Worm (Caenorhabditis elegans) whole organism, L2 larva: ENCODE results near the gene col-38.

Experiments
- F13H6.1 ChIP-seq: sonication (generic microtip); optimal IDR thresholded peaks from 2 replicates; lab custom pipeline; 2016; ENCODE audit warnings: missing genetic modification characterization, missing compliant biosample characterization
- ZK546.5 ChIP-seq: sonication (generic microtip); optimal IDR thresholded peaks from 2 replicates; lab custom pipeline; 2017; ENCODE audit warnings: missing biosample characterization, missing genetic modification characterization
- aly-2 ChIP-seq: fragments of 150-350 bp; optimal IDR thresholded peaks from 2 replicates; lab custom pipeline; 2014; ENCODE audit warnings: missing biosample characterization, missing genetic modification characterization
- ama-1 ChIP-seq: fragments of 150-350 bp; optimal IDR thresholded peaks from 2 replicates; lab custom pipeline; 2018; ENCODE audit warnings: inconsistent platforms
- ceh-82 ChIP-seq: fragments of 150-350 bp; optimal IDR thresholded peaks from 2 replicates; lab custom pipeline; 2014; ENCODE audit warnings: missing biosample characterization, missing genetic modification characterization
- fos-1 ChIP-seq: fragments of 150-350 bp; optimal IDR thresholded peaks from 2 replicates; lab custom pipeline; 2014; ENCODE audit warnings: missing biosample characterization, missing genetic modification characterization
- lin-13 ChIP-seq: fragments of 150-350 bp; optimal IDR thresholded peaks from 2 replicates; lab custom pipeline; 2014; ENCODE audit warnings: missing biosample characterization, missing genetic modification reagents, missing genetic modification characterization
- mdl-1 ChIP-seq, 2 experiments: fragments of 150-350 bp in 1 of 2; sonication (generic microtip) in 1 of 2; optimal IDR thresholded peaks; 2 replicates each; lab custom pipeline; 2017; ENCODE audit warnings: missing biosample characterization in 2 of 2, missing genetic modification characterization in 2 of 2
- nhr-11 ChIP-seq: fragments of 150-350 bp; optimal IDR thresholded peaks from 2 replicates; lab custom pipeline; 2014; ENCODE audit warnings: missing biosample characterization, missing genetic modification characterization
- nhr-23 ChIP-seq: fragments of 150-350 bp; optimal IDR thresholded peaks from 2 replicates; lab custom pipeline; 2014; ENCODE audit warnings: missing biosample characterization, missing genetic modification reagents, missing genetic modification characterization
- nhr-237 ChIP-seq: fragments of 150-350 bp; optimal IDR thresholded peaks from 2 replicates; lab custom pipeline; 2014; ENCODE audit warnings: missing biosample characterization, missing genetic modification characterization
- nhr-77 ChIP-seq: fragments of 150-350 bp; optimal IDR thresholded peaks from 2 replicates; lab custom pipeline; 2014; ENCODE audit warnings: missing biosample characterization, missing genetic modification characterization
- unc-62 ChIP-seq: fragments of 150-350 bp; optimal IDR thresholded peaks from 2 replicates; lab custom pipeline; 2014; ENCODE audit warnings: missing biosample characterization, missing genetic modification reagents, missing genetic modification characterization

- TF ChIP-seq ZK546.5 (tag; lab: Kevin White, UChicago) (no peak), F13H6.1 (tag; lab: Kevin White, UChicago) (no peak), lin-13 (no peak), mdl-1 (tag; optimal IDR thresholded peaks at IDR 0.05; lab: Kevin White, UChicago) (no peak), nhr-77 (tag; lab: Kevin White, UChicago) (no peak), ceh-82 (tag; lab: Kevin White, UChicago) (no peak), fos-1 (tag; lab: Kevin White, UChicago) (peak; percentile 67), aly-2 (tag; lab: Kevin White, UChicago) (no peak), unc-62 (GFP tag; lab: Kevin White, UChicago) (no peak), nhr-23 (tag; lab: Kevin White, UChicago) (no peak), ama-1 (no peak), nhr-237 (tag; lab: Kevin White, UChicago) (no peak), nhr-11 (tag; lab: Kevin White, UChicago) (no peak)
Measured at ce11 chrII:8531181-8531759, 37.6 kb downstream of the col-38 start, which contains the start of gene gldi-7.
